Worm (Caenorhabditis elegans) whole organism, L4/young adult: ENCODE results near the gene prdm-14.

Experiments
- W03F9.2 ChIP-seq: fragments of 150-350 bp; optimal IDR thresholded peaks from 2 replicates; lab custom pipeline; 2014; ENCODE audit warnings: missing biosample characterization, missing genetic modification characterization
- dao-5 ChIP-seq: sonication (generic microtip); optimal IDR thresholded peaks from 2 replicates; lab custom pipeline; 2016; ENCODE audit warnings: missing genotype, missing genetic modification characterization, moderate library complexity, missing compliant biosample characterization
- him-1 ChIP-seq: sonication (generic microtip); optimal IDR thresholded peaks from 2 replicates; lab custom pipeline; 2016; ENCODE audit warnings: missing genotype, missing genetic modification reagents, missing genetic modification characterization, missing compliant biosample characterization

- TF ChIP-seq him-1 (no peak), dao-5 (tag; lab: Kevin White, UChicago) (no peak), W03F9.2 (tag; lab: Kevin White, UChicago) (no peak)
Measured at ce11 chrX:9062523-9062922, 16.5 kb downstream of the prdm-14 start, which contains the start of gene F47E1.4.
